Fruit fly (Drosophila melanogaster) whole organism, prepupa: ENCODE results near the gene CG42404.

Source experiments
- CG11762 ChIP-seq: fragments of 200-800 bp; sonication (Bioruptor generic); optimal IDR thresholded peaks from 3 replicates; lab custom pipeline; 2016; ENCODE audit warnings: missing biosample characterization, missing genetic modification characterization; ENCODE audit not compliant: insufficient read depth
- CG32006 ChIP-seq: fragments of 200-800 bp; sonication (Bioruptor generic); optimal IDR thresholded peaks from 3 replicates; lab custom pipeline; 2017; ENCODE audit warnings: missing biosample characterization, mild to moderate bottlenecking, missing genetic modification characterization
- Gug ChIP-seq: fragments of 200-800 bp; sonication (Bioruptor generic); IDR thresholded peaks from 2 replicates; pipeline ENCODE4 v1.3.6; 2022; ENCODE audit warnings: missing biosample characterization, missing genetic modification characterization
- Lpt ChIP-seq: fragments of 200-800 bp; sonication (Bioruptor generic); optimal IDR thresholded peaks from 3 replicates; lab custom pipeline; 2016; ENCODE audit warnings: missing biosample characterization, missing genetic modification characterization
- Smox ChIP-seq: fragments of 200-800 bp; sonication (Bioruptor generic); optimal IDR thresholded peaks from 3 replicates; lab custom pipeline; 2016; ENCODE audit warnings: missing biosample characterization, missing genetic modification characterization
- salr ChIP-seq, 2 experiments: fragments of 200-800 bp; sonication (Bioruptor generic); optimal IDR thresholded peaks; 3 replicates each; lab custom pipeline; 2016 to 2018; ENCODE audit warnings: missing biosample characterization in 2 of 2, missing genetic modification characterization in 2 of 2, mild to moderate bottlenecking in 1 of 2

- no peak for TF ChIP-seq CG11762 (GFP tag; lab: Kevin White, UChicago)
- no peak for TF ChIP-seq Smox (GFP tag; lab: Kevin White, UChicago)
- no peak for TF ChIP-seq Lpt (GFP tag; lab: Kevin White, UChicago)
- no peak for TF ChIP-seq Gug
- TF ChIP-seq CG32006 (GFP tag; lab: Kevin White, UChicago), result no peak
- TF ChIP-seq salr (GFP tag; optimal IDR thresholded peaks at IDR 0.05; lab: Kevin White, UChicago), result no peak
These were observed 28.3 kb downstream of the CG42404 start, which contains the start of the genes MRG15 and Tm1 for dm6 chr3R:15277926-15278869.
